Worm (Caenorhabditis elegans) whole organism, L2 larva: ENCODE results near the gene F32A5.4.

Experiments used
- F13H6.1 ChIP-seq: sonication (generic microtip); optimal IDR thresholded peaks from 2 replicates; lab custom pipeline; 2016; ENCODE audit warnings: missing genetic modification characterization, missing compliant biosample characterization
- R02D3.7 ChIP-seq: fragments of 150-350 bp; optimal IDR thresholded peaks from 2 replicates; lab custom pipeline; 2014; ENCODE audit warnings: missing biosample characterization, missing genetic modification characterization
- ZK546.5 ChIP-seq: sonication (generic microtip); optimal IDR thresholded peaks from 2 replicates; lab custom pipeline; 2017; ENCODE audit warnings: missing biosample characterization, missing genetic modification characterization
- blmp-1 ChIP-seq: sonication (generic microtip); optimal IDR thresholded peaks from 2 replicates; lab custom pipeline; 2017; ENCODE audit warnings: missing genetic modification characterization, mild to moderate bottlenecking, missing compliant biosample characterization, antibody characterized with exemption, moderate library complexity; ENCODE audit not compliant: insufficient read depth
- ceh-82 ChIP-seq: fragments of 150-350 bp; optimal IDR thresholded peaks from 2 replicates; lab custom pipeline; 2014; ENCODE audit warnings: missing biosample characterization, missing genetic modification characterization
- fos-1 ChIP-seq: fragments of 150-350 bp; optimal IDR thresholded peaks from 2 replicates; lab custom pipeline; 2014; ENCODE audit warnings: missing biosample characterization, missing genetic modification characterization
- lin-11 ChIP-seq: fragments of 150-350 bp; sonication (generic microtip); optimal IDR thresholded peaks from 2 replicates; lab custom pipeline; 2014; ENCODE audit warnings: missing biosample characterization, missing genetic modification characterization, inconsistent platforms, mixed read lengths
- mab-5 ChIP-seq: fragments of 150-350 bp; optimal IDR thresholded peaks from 2 replicates; lab custom pipeline; 2014; ENCODE audit warnings: missing biosample characterization, missing genetic modification characterization
- nhr-77 ChIP-seq: fragments of 150-350 bp; optimal IDR thresholded peaks from 2 replicates; lab custom pipeline; 2014; ENCODE audit warnings: missing biosample characterization, missing genetic modification characterization
- skn-1 ChIP-seq: sonication (generic microtip); optimal IDR thresholded peaks from 2 replicates; lab custom pipeline; 2017; ENCODE audit warnings: missing biosample characterization, missing genetic modification characterization
- snpc-4 ChIP-seq: fragments of 150-350 bp; optimal IDR thresholded peaks from 2 replicates; lab custom pipeline; 2014; ENCODE audit warnings: missing biosample characterization, missing genetic modification characterization
- ztf-1 ChIP-seq: fragments of 200-800 bp; sonication (Bioruptor generic); conservative IDR thresholded peaks from 2 replicates; pipeline ENCODE4 v1.3.6; 2022; ENCODE audit warnings: missing genetic modification characterization, missing compliant biosample characterization

DNA sequence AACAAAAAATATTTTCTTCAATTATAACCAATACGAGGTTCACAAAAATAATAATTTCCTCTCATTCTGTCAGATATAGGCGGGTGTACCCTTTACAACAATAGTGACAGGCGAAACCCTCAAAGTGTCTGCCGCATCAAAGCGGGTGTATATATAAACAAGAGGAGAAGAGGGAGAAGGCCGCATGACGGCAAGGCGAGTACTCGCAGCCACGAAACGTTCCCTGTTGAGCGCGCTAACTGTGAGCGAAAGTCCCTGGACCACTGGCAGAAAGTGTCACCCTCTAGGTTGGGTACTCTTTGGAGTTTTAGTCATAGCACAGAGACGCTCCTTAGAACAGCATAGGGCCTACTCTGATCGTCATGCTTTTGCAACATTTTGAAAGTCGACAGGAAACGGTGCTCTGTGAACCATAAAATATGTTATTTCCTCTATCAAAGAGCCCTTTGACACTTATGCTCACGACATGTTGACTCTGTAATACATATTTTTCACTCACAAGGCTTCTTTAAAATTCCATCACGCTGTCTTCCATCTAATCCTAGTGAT is 28.8 kb upstream of the F32A5.4 start, which contains the start of gene pcrg-1:
- TF ChIP-seq lin-11 (tag; lab: Kevin White, UChicago) (peak; percentile 55), blmp-1 (peak; percentile 9), snpc-4 (tag; lab: Kevin White, UChicago) (peak; percentile 99), ztf-1 (no peak), skn-1 (tag; lab: Kevin White, UChicago) (no peak), F13H6.1 (tag; lab: Kevin White, UChicago) (peak; percentile 74), mab-5 (tag; lab: Kevin White, UChicago) (peak; percentile 9), R02D3.7 (tag; lab: Kevin White, UChicago) (no peak), fos-1 (tag; lab: Kevin White, UChicago) (peak; percentile 15), nhr-77 (tag; lab: Kevin White, UChicago) (peak; percentile 8), ZK546.5 (tag; lab: Kevin White, UChicago) (no peak), ceh-82 (tag; lab: Kevin White, UChicago) (no peak)
